Fruit fly (Drosophila melanogaster): Measurements from ENCODE around the gene Tudor-SN.

The Tudor-SN gene

dm6 chr3L:217480-218118, 46.6 kb downstream of the Tudor-SN start, which contains the start of gene CG13877:
Gene CG13877, plus strand, starts transcription at chr3L:218068.
- TF ChIP-seq CG14711 (tag; optimal IDR thresholded peaks at IDR 0.05): no peak
- TF ChIP-seq CG5204 (GFP tag; optimal IDR thresholded peaks at IDR 0.05): no peak
- no peak for TF ChIP-seq kay (GFP tag; ENCODE audit: borderline replicate concordance)
- no peak for TF ChIP-seq Hr96 (GFP tag; optimal IDR thresholded peaks at IDR 0.05)
- TF ChIP-seq pad (GFP tag; optimal IDR thresholded peaks at IDR 0.05): no peak
- TF ChIP-seq CG1620 (GFP tag; optimal IDR thresholded peaks at IDR 0.05): no peak
- TF ChIP-seq cic (GFP tag; optimal IDR thresholded peaks at IDR 0.05): peak; percentile 88

- TF ChIP-seq pad (GFP tag; optimal IDR thresholded peaks at IDR 0.05) (no peak), kay (GFP tag; ENCODE audit: borderline replicate concordance) (no peak)
Observed at dm6 chr3L:216325-216724, 47.9 kb downstream of the Tudor-SN start, which contains the start of gene Kaz1-ORFB. Gene Kaz1-ORFB, plus strand, starts transcription at chr3L:216625.

dm6 chr3L:212520-212919, 51.7 kb downstream of the Tudor-SN start, which contains the start of the genes thoc7 and Dis3l2:
Gene thoc7, minus strand, starts transcription at chr3L:212687.
Gene Dis3l2, plus strand, starts transcription at chr3L:212709.
- TF ChIP-seq Mnt (GFP tag; optimal IDR thresholded peaks at IDR 0.05): peak; percentile 3
- no peak for TF ChIP-seq CG12768 (GFP tag; optimal IDR thresholded peaks at IDR 0.05)

dm6 chr3L:211200-211599, 53.0 kb downstream of the Tudor-SN start, which contains the start of gene Prp4k:
Gene Prp4k, minus strand, starts transcription at chr3L:211457.
- TF ChIP-seq toe (GFP tag; optimal IDR thresholded peaks at IDR 0.05) (no peak), CG7045 (GFP tag; optimal IDR thresholded peaks at IDR 0.05) (no peak), Mnt (GFP tag; optimal IDR thresholded peaks at IDR 0.05) (peak; percentile 82), CG5204 (GFP tag; optimal IDR thresholded peaks at IDR 0.05) (no peak), Hr96 (GFP tag; optimal IDR thresholded peaks at IDR 0.05) (no peak), bab1 (GFP tag; optimal IDR thresholded peaks at IDR 0.05) (peak; percentile 36), CG12768 (GFP tag; optimal IDR thresholded peaks at IDR 0.05) (no peak), tj (GFP tag; optimal IDR thresholded peaks at IDR 0.05) (no peak), CG33017 (tag; optimal IDR thresholded peaks at IDR 0.05) (no peak)

All from whole organism, adult.